Worm (Caenorhabditis elegans) whole organism, young adult: ENCODE data around the gene vhl-1.

Source experiments
- F57A8.1 ChIP-seq: fragments of 200-800 bp; sonication (Bioruptor generic); optimal IDR thresholded peaks from 2 replicates; lab custom pipeline; 2018; ENCODE audit warnings: mild to moderate bottlenecking, missing genetic modification characterization, moderate library complexity, missing compliant biosample characterization
- K11D2.4 ChIP-seq: fragments of 200-800 bp; sonication (Bioruptor generic); IDR thresholded peaks from 2 replicates; pipeline ENCODE4 v1.3.6; 2022; ENCODE audit warnings: missing genetic modification reagents, missing genetic modification characterization, missing compliant biosample characterization
- ZK185.1 ChIP-seq: sonication (generic microtip); optimal IDR thresholded peaks from 2 replicates; lab custom pipeline; 2016; ENCODE audit warnings: mild to moderate bottlenecking, missing genetic modification characterization, missing compliant biosample characterization; ENCODE audit not compliant: poor library complexity, severe bottlenecking
- ama-1 ChIP-seq, 3 experiments: fragments of 150-350 bp in 1 of 3; sonication (generic microtip) in 2 of 3; optimal IDR thresholded peaks; 2 replicates each; lab custom pipeline; 2014 to 2018; ENCODE audit warnings: missing biosample characterization in 2 of 3, missing genetic modification characterization in 2 of 3, missing genetic modification reagents in 2 of 3
- ccch-3 ChIP-seq: fragments of 200-800 bp; sonication (Bioruptor generic); optimal IDR thresholded peaks from 2 replicates; lab custom pipeline; 2018; ENCODE audit warnings: mild to moderate bottlenecking, missing genetic modification characterization, missing compliant biosample characterization
- dox-1 ChIP-seq: fragments of 200-800 bp; sonication (Bioruptor generic); IDR thresholded peaks from 2 replicates; pipeline ENCODE4 v1.3.6; 2022; ENCODE audit warnings: missing genetic modification reagents, missing genetic modification characterization, missing compliant biosample characterization
- nhr-120 ChIP-seq: fragments of 200-800 bp; sonication (Bioruptor generic); IDR thresholded peaks from 2 replicates; pipeline ENCODE4 v1.3.6; 2022; ENCODE audit warnings: missing genetic modification characterization, missing compliant biosample characterization
- pha-4 ChIP-seq: fragments of 150-350 bp; sonication (generic microtip); optimal IDR thresholded peaks from 2 replicates; lab custom pipeline; 2014; ENCODE audit warnings: missing biosample characterization, missing genetic modification reagents, missing genetic modification characterization
- zim-3 ChIP-seq: sonication (generic microtip); optimal IDR thresholded peaks from 2 replicates; lab custom pipeline; 2017; ENCODE audit warnings: mild to moderate bottlenecking, missing genetic modification characterization, moderate library complexity, missing compliant biosample characterization
- ztf-22 ChIP-seq: fragments of 200-800 bp; sonication (Bioruptor generic); optimal IDR thresholded peaks from 2 replicates; lab custom pipeline; 2018; ENCODE audit warnings: mild to moderate bottlenecking, missing genetic modification characterization, moderate library complexity, missing compliant biosample characterization

ce11 chrX:11279276-11279675, 27.9 kb upstream of the vhl-1 start, which contains the start of gene F38B2.2:
- TF ChIP-seq pha-4 (tag; lab: Kevin White, UChicago) = no peak
- TF ChIP-seq ztf-22 = no peak
- TF ChIP-seq F57A8.1 = no peak
- no peak for TF ChIP-seq ccch-3
- TF ChIP-seq nhr-120 = no peak
- TF ChIP-seq dox-1 = no peak
- no peak for TF ChIP-seq ZK185.1 (tag; lab: Kevin White, UChicago)
- no peak for TF ChIP-seq K11D2.4 (GFP tag; lab: Robert Waterston, UW)
- TF ChIP-seq ama-1 (optimal IDR thresholded peaks at IDR 0.05; lab: Kevin White, UChicago) = no peak
- no peak for TF ChIP-seq ama-1 (GFP tag; optimal IDR thresholded peaks at IDR 0.05; lab: Kevin White, UChicago)
- TF ChIP-seq zim-3 = no peak
